Fruit fly (Drosophila melanogaster) whole organism, embryonic: Measurements from ENCODE around the gene Pvf1.

Experiments used
- ATbp ChIP-seq: fragments of 200-800 bp; sonication (Bioruptor generic); optimal IDR thresholded peaks from 2 replicates; lab custom pipeline; 2017; ENCODE audit warnings: missing biosample characterization, mild to moderate bottlenecking, missing genetic modification characterization, missing genetic modification reagents
- Atf-2 ChIP-seq: fragments of 200-800 bp; sonication (Bioruptor generic); optimal IDR thresholded peaks from 2 replicates; lab custom pipeline; 2016; ENCODE audit warnings: missing biosample characterization, missing genetic modification characterization
- BtbVII ChIP-seq: fragments of 200-800 bp; sonication (Bioruptor generic); optimal IDR thresholded peaks from 3 replicates; lab custom pipeline; 2017; ENCODE audit warnings: missing biosample characterization, mild to moderate bottlenecking, missing genetic modification characterization
- Bteb2 ChIP-seq: fragments of 200-800 bp; sonication (Bioruptor generic); optimal IDR thresholded peaks from 2 replicates; lab custom pipeline; 2016; ENCODE audit warnings: missing biosample characterization, missing genetic modification characterization
- CG12071 ChIP-seq: fragments of 200-800 bp; sonication (Bioruptor generic); optimal IDR thresholded peaks from 3 replicates; lab custom pipeline; 2018; ENCODE audit warnings: missing biosample characterization, mild to moderate bottlenecking, missing genetic modification characterization
- CG17186 ChIP-seq: fragments of 200-800 bp; sonication (Bioruptor generic); optimal IDR thresholded peaks from 3 replicates; lab custom pipeline; 2017; ENCODE audit warnings: missing biosample characterization, missing genetic modification reagents, missing genetic modification characterization
- CG17328 ChIP-seq: fragments of 200-800 bp; sonication (Bioruptor generic); IDR thresholded peaks from 2 replicates; pipeline ENCODE4 v1.3.6; 2022; ENCODE audit warnings: missing biosample characterization, missing genetic modification characterization
- CG17361 ChIP-seq: fragments of 200-800 bp; sonication (Bioruptor generic); IDR thresholded peaks from 3 replicates; pipeline ENCODE4 v1.3.6; 2022; ENCODE audit warnings: missing biosample characterization, missing genetic modification characterization
- CG2199 ChIP-seq: fragments of 200-800 bp; sonication (Bioruptor generic); IDR thresholded peaks from 3 replicates; pipeline ENCODE4 v1.3.6; 2022; ENCODE audit warnings: missing biosample characterization, missing genetic modification characterization
- CG2712 ChIP-seq: fragments of 200-800 bp; optimal IDR thresholded peaks from 3 replicates; lab custom pipeline; 2019; ENCODE audit warnings: missing biosample characterization, mild to moderate bottlenecking, missing genetic modification characterization, moderate library complexity
- CG31365 ChIP-seq: fragments of 200-800 bp; sonication (Bioruptor generic); optimal IDR thresholded peaks from 2 replicates; lab custom pipeline; 2018; ENCODE audit warnings: missing biosample characterization, mild to moderate bottlenecking, missing genetic modification characterization
- CG32772 ChIP-seq: fragments of 200-800 bp; sonication (Bioruptor generic); IDR thresholded peaks from 2 replicates; pipeline ENCODE4 v1.3.6; 2022; ENCODE audit warnings: missing biosample characterization, missing genetic modification characterization
- CG3281 ChIP-seq: fragments of 200-800 bp; sonication (Bioruptor generic); optimal IDR thresholded peaks from 3 replicates; lab custom pipeline; 2017; ENCODE audit warnings: missing biosample characterization, mild to moderate bottlenecking, missing genetic modification characterization
- CG34376 ChIP-seq: fragments of 200-800 bp; sonication (Bioruptor generic); optimal IDR thresholded peaks from 2 replicates; lab custom pipeline; 2018; ENCODE audit warnings: missing biosample characterization, mild to moderate bottlenecking, missing genetic modification characterization
- CG34422 ChIP-seq: fragments of 200-800 bp; sonication (Bioruptor generic); IDR thresholded peaks from 3 replicates; pipeline ENCODE4 v1.3.6; 2022; ENCODE audit warnings: missing biosample characterization, missing genetic modification characterization
- CG5953 ChIP-seq: fragments of 200-800 bp; sonication (Bioruptor generic); IDR thresholded peaks from 2 replicates; pipeline ENCODE4 v1.3.6; 2022; ENCODE audit warnings: missing biosample characterization, missing genetic modification characterization
- CG6689 ChIP-seq: fragments of 200-800 bp; sonication (Bioruptor generic); IDR thresholded peaks from 2 replicates; pipeline ENCODE4 v1.3.6; 2022; ENCODE audit warnings: missing biosample characterization, missing genetic modification characterization
- CTCF ChIP-seq: fragments of 200-800 bp; sonication (Bioruptor generic); optimal IDR thresholded peaks from 2 replicates; lab custom pipeline; 2017; ENCODE audit warnings: missing biosample characterization, mild to moderate bottlenecking, missing genetic modification characterization, moderate library complexity
- Camta ChIP-seq: fragments of 200-800 bp; sonication (Bioruptor generic); optimal IDR thresholded peaks from 2 replicates; lab custom pipeline; 2016; ENCODE audit warnings: missing biosample characterization, missing genetic modification characterization
- Chrac-16 ChIP-seq: fragments of 200-800 bp; sonication (Bioruptor generic); optimal IDR thresholded peaks from 3 replicates; lab custom pipeline; 2016; ENCODE audit warnings: missing biosample characterization, missing genetic modification characterization
- CoRest ChIP-seq: fragments of 200-800 bp; sonication (Bioruptor generic); optimal IDR thresholded peaks from 3 replicates; lab custom pipeline; 2018; ENCODE audit warnings: missing biosample characterization, mild to moderate bottlenecking, missing genetic modification characterization, moderate library complexity
- Doc2 ChIP-seq: fragments of 200-800 bp; sonication (Bioruptor generic); IDR thresholded peaks from 2 replicates; pipeline ENCODE4 v1.3.6; 2022; ENCODE audit warnings: missing biosample characterization, missing genetic modification characterization
- Fer1 ChIP-seq: fragments of 200-800 bp; sonication (Bioruptor generic); optimal IDR thresholded peaks from 2 replicates; lab custom pipeline; 2017; ENCODE audit warnings: missing biosample characterization, mild to moderate bottlenecking, missing genetic modification characterization
- Gug ChIP-seq: fragments of 200-800 bp; sonication (Bioruptor generic); IDR thresholded peaks from 4 replicates; pipeline ENCODE4 v1.3.6; 2022; ENCODE audit warnings: missing biosample characterization, missing genetic modification characterization
- HHEX ChIP-seq: fragments of 200-800 bp; sonication (Bioruptor generic); optimal IDR thresholded peaks from 3 replicates; lab custom pipeline; 2017; ENCODE audit warnings: missing biosample characterization, mild to moderate bottlenecking, missing genetic modification characterization, missing genetic modification reagents
- Hmr ChIP-seq: fragments of 200-800 bp; sonication (Bioruptor generic); optimal IDR thresholded peaks from 3 replicates; lab custom pipeline; 2017; ENCODE audit warnings: mild to moderate bottlenecking, missing biosample characterization, missing genetic modification reagents, missing genetic modification characterization
- Hsf ChIP-seq: fragments of 200-800 bp; sonication (Bioruptor generic); optimal IDR thresholded peaks from 3 replicates; lab custom pipeline; 2016; ENCODE audit warnings: missing biosample characterization, missing genetic modification characterization
- Lhr ChIP-seq: fragments of 200-800 bp; sonication (Bioruptor generic); optimal IDR thresholded peaks from 3 replicates; lab custom pipeline; 2017; ENCODE audit warnings: mild to moderate bottlenecking, missing biosample characterization, missing genetic modification reagents, missing genetic modification characterization
- Lim3 ChIP-seq: fragments of 200-800 bp; sonication (Bioruptor generic); IDR thresholded peaks from 2 replicates; pipeline ENCODE4 v1.3.6; 2022; ENCODE audit warnings: missing biosample characterization, missing genetic modification characterization
- Med ChIP-seq: fragments of 200-800 bp; sonication (Bioruptor generic); peaks from one replicate; lab custom pipeline; 2016; ENCODE audit warnings: missing biosample characterization, missing genetic modification characterization, mild to moderate bottlenecking, inconsistent platforms, moderate library complexity
- Mrtf ChIP-seq: fragments of 200-800 bp; sonication (Bioruptor generic); IDR thresholded peaks from 3 replicates; pipeline ENCODE4 v1.3.6; 2022; ENCODE audit warnings: missing biosample characterization, missing genetic modification characterization
- Nf-YC ChIP-seq: fragments of 200-800 bp; optimal IDR thresholded peaks from 3 replicates; lab custom pipeline; 2019; ENCODE audit warnings: missing biosample characterization, mild to moderate bottlenecking, missing genetic modification characterization, moderate library complexity
- PHDP ChIP-seq: fragments of 200-800 bp; sonication (Bioruptor generic); optimal IDR thresholded peaks from 3 replicates; lab custom pipeline; 2018; ENCODE audit warnings: missing biosample characterization, mild to moderate bottlenecking, missing genetic modification characterization, moderate library complexity
- Sin3A ChIP-seq: fragments of >200 bp; optimal IDR thresholded peaks from 2 replicates; lab custom pipeline; 2018
- Usf ChIP-seq: fragments of 200-800 bp; sonication (Bioruptor generic); optimal IDR thresholded peaks from 2 replicates; lab custom pipeline; 2017; ENCODE audit warnings: missing genotype, missing biosample characterization, missing genetic modification characterization
- Vsx1 ChIP-seq: fragments of 200-800 bp; sonication (Bioruptor generic); optimal IDR thresholded peaks from 2 replicates; lab custom pipeline; 2017; ENCODE audit warnings: missing biosample characterization, mild to moderate bottlenecking, missing genetic modification characterization, missing genetic modification reagents
- crp ChIP-seq, 2 experiments: fragments of 200-800 bp; sonication (Bioruptor generic); optimal IDR thresholded peaks; 2 replicates in 1 of 2; 3 replicates in 1 of 2; lab custom pipeline; 2017; ENCODE audit warnings: missing biosample characterization in 2 of 2, missing genetic modification characterization in 2 of 2, mild to moderate bottlenecking in 1 of 2, moderate library complexity in 1 of 2
- dmrt11E ChIP-seq: fragments of 200-800 bp; sonication (Bioruptor generic); optimal IDR thresholded peaks from 3 replicates; lab custom pipeline; 2018; ENCODE audit warnings: missing biosample characterization, mild to moderate bottlenecking, missing genetic modification characterization, moderate library complexity
- dysf ChIP-seq: fragments of 200-800 bp; sonication (Bioruptor generic); IDR thresholded peaks from 3 replicates; pipeline ENCODE4 v1.3.6; 2022; ENCODE audit warnings: missing biosample characterization, missing genetic modification characterization
- ewg ChIP-seq: fragments of 200-800 bp; sonication (Bioruptor generic); optimal IDR thresholded peaks from 3 replicates; lab custom pipeline; 2017; ENCODE audit warnings: mild to moderate bottlenecking, missing biosample characterization, missing genetic modification reagents, missing genetic modification characterization
- gem ChIP-seq: fragments of 200-800 bp; sonication (Bioruptor generic); optimal IDR thresholded peaks from 2 replicates; lab custom pipeline; 2019; ENCODE audit warnings: missing biosample characterization, mild to moderate bottlenecking, missing genetic modification characterization, moderate library complexity
- gsb ChIP-seq: fragments of 200-800 bp; sonication (Bioruptor generic); IDR thresholded peaks from 2 replicates; pipeline ENCODE4 v1.3.6; 2022; ENCODE audit warnings: missing biosample characterization, missing genetic modification characterization
- insv ChIP-seq, 2 experiments: fragments of 200-800 bp; sonication (Bioruptor generic); optimal IDR thresholded peaks; 3 replicates each; lab custom pipeline; 2016 to 2018; ENCODE audit warnings: missing biosample characterization in 2 of 2, missing genetic modification characterization in 2 of 2
- nmo ChIP-seq: fragments of 200-800 bp; sonication (Bioruptor generic); optimal IDR thresholded peaks from 2 replicates; lab custom pipeline; 2018; ENCODE audit warnings: missing biosample characterization, mild to moderate bottlenecking, missing genetic modification characterization, moderate library complexity
- org-1 ChIP-seq: fragments of 200-800 bp; sonication (Bioruptor generic); optimal IDR thresholded peaks from 2 replicates; lab custom pipeline; 2017; ENCODE audit warnings: missing biosample characterization, missing genetic modification characterization
- pros ChIP-seq: fragments of 200-800 bp; sonication (Bioruptor generic); optimal IDR thresholded peaks from 3 replicates; lab custom pipeline; 2019; ENCODE audit warnings: missing biosample characterization, mild to moderate bottlenecking, missing genetic modification characterization, moderate library complexity
- shn ChIP-seq: fragments of 200-800 bp; sonication (Bioruptor generic); optimal IDR thresholded peaks from 3 replicates; lab custom pipeline; 2016; ENCODE audit warnings: missing biosample characterization, missing genetic modification characterization
- so ChIP-seq: fragments of 200-800 bp; sonication (Bioruptor generic); IDR thresholded peaks from 3 replicates; pipeline ENCODE4 v1.3.6; 2022; ENCODE audit warnings: missing biosample characterization, missing genetic modification characterization
- toy ChIP-seq: fragments of 200-800 bp; sonication (Bioruptor generic); IDR thresholded peaks from 2 replicates; pipeline ENCODE4 v1.3.6; 2022; ENCODE audit warnings: missing biosample characterization, missing genetic modification characterization
- unpg ChIP-seq: fragments of 200-800 bp; sonication (Bioruptor generic); optimal IDR thresholded peaks from 3 replicates; lab custom pipeline; 2018; ENCODE audit warnings: missing biosample characterization, mild to moderate bottlenecking, missing genetic modification characterization, moderate library complexity

Pvf1 gene

dm6 chrX:18837046-18837445, 4.6 kb downstream of the Pvf1 start (continued):
- TF ChIP-seq Fer1 (GFP tag; lab: Kevin White, UChicago) (no peak), Chrac-16 (GFP tag; lab: Kevin White, UChicago) (peak; percentile 28), toy (GFP tag; lab: Robert Waterston, UW) (no peak), so (peak; percentile 79), dysf (peak; percentile 77), Lim3 (GFP tag; lab: Robert Waterston, UW) (peak; percentile 33; the same call in 1 of the 2 replicates), shn (GFP tag; lab: Kevin White, UChicago) (peak; percentile 37), insv (GFP tag; optimal IDR thresholded peaks at IDR 0.05; lab: Kevin White, UChicago) (no peak), CG32772 (peak; percentile 45; the same call in 1 of the 2 replicates), pros (GFP tag; lab: Kevin White, UChicago) (peak; percentile 0), Camta (GFP tag; lab: Kevin White, UChicago) (peak; percentile 22), Gug (GFP tag; lab: Robert Waterston, UW) (peak; percentile 17; the same call in 2 of the 4 replicates), Nf-YC (tag; lab: Kevin White, UChicago) (peak; percentile 27), dmrt11E (tag; lab: Kevin White, UChicago) (peak; percentile 42), Hmr (GFP tag; lab: Kevin White, UChicago) (peak; percentile 7), CG34422 (GFP tag; lab: Robert Waterston, UW) (peak; percentile 90), CG5953 (GFP tag; lab: Robert Waterston, UW) (0 out of 2 replicates have a peak, but pooled peaks have one; percentile 29), nmo (GFP tag; lab: Kevin White, UChicago) (peak; percentile 58), CG31365 (tag; lab: Kevin White, UChicago) (no peak), CoRest (tag; lab: Kevin White, UChicago) (peak; percentile 68), gsb (0 out of 2 replicates have a peak, but pooled peaks have one; percentile 37), Hsf (GFP tag; lab: Kevin White, UChicago) (no peak), unpg (GFP tag; lab: Kevin White, UChicago) (peak; percentile 46), CG12071 (GFP tag; lab: Kevin White, UChicago) (no peak), CG17328 (0 out of 2 replicates have a peak, but pooled peaks have one; percentile 23), Atf-2 (GFP tag; lab: Kevin White, UChicago) (peak; percentile 35), ewg (peak; percentile 14), org-1 (GFP tag; lab: Kevin White, UChicago) (peak; percentile 2)

DNA sequence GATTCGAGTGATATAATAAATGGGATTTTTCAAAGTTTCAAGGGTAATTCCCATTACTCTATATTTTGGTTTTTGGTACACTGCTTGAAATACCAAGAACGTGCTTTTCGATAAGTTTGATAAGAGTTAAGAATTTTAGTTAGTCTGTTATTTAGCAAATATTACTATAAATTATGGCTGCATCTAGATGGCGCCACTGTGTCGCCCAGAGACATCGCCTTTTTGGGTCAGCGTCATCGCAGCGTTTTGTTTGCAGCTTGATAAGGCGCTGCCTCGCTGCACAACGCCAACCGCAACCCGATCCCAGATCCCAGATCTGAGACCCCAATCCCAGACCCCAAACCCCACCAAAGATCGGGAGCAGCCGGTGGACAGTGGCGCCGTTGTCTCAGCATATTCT, 6.0 kb downstream of the Pvf1 start:
- TF ChIP-seq Med (GFP tag; lab: Kevin White, UChicago): peak; percentile 57
- peak; percentile 87 for TF ChIP-seq CTCF
- 0 out of 3 replicates have a peak, but pooled peaks have one; percentile 35 for TF ChIP-seq CG2199
- TF ChIP-seq HHEX: no peak
- TF ChIP-seq Vsx1 (GFP tag; lab: Kevin White, UChicago): no peak

DNA sequence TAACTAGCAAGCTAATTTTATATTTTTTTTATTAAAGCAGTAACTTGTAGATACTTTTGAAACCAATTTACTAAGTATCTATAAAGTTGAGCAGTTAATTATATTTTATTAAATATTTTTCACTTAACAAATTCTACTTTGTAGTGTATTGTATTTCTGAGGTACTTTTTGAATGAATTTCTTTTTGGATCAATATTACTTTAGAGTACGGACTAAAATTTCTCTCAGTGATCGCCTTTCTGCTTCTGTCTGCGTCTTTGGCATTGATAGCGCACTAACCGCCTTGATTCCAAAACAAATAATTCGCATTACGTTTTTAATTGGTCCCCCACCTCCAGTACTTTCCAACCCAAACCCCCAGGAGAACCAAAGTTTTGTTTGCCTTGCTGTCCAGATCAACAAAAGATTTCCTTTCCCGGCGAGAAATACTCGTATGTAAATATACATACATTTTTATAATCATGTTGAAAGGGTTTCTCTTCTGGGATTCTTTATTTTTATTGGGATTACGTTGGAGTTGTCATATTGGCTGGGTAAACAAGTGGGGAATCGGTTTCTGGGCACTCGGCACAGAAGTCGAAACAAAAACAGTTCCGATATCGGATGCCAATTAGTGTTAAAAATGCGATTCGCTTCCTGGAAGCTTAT, 6.6 kb downstream of the Pvf1 start:
- TF ChIP-seq CG6689 (GFP tag; lab: Robert Waterston, UW) (no peak), Doc2 (GFP tag; lab: Robert Waterston, UW) (no peak), CG17186 (GFP tag; lab: Kevin White, UChicago) (no peak), CG17361 (GFP tag; lab: Robert Waterston, UW) (peak; percentile 35; the same call in 1 of the 3 replicates), Bteb2 (GFP tag; lab: Kevin White, UChicago) (no peak), PHDP (tag; lab: Kevin White, UChicago) (peak; percentile 17), Lhr (GFP tag; lab: Kevin White, UChicago) (no peak), BtbVII (GFP tag; lab: Kevin White, UChicago) (peak; percentile 8), Usf (no peak), CG3281 (no peak), crp (GFP tag; optimal IDR thresholded peaks at IDR 0.05; lab: Kevin White, UChicago) (no peak), so (no peak), CG34376 (no peak), ATbp (GFP tag; lab: Kevin White, UChicago) (peak; percentile 45), Sin3A (lab: Kevin White, UChicago) (no peak), gem (tag; lab: Kevin White, UChicago) (peak; percentile 9), CG2712 (tag; lab: Kevin White, UChicago) (peak; percentile 4), Mrtf (GFP tag; lab: Robert Waterston, UW) (no peak)
